Fruit fly (Drosophila melanogaster): Measurements from ENCODE around the gene CG31459.

dm6 chr3R:19796835-19797234 lies 43.8 kb upstream of the CG31459 start:
- TF ChIP-seq CG8478 (optimal IDR thresholded peaks at IDR 0.05) (no peak), pan (optimal IDR thresholded peaks at IDR 0.05) (no peak), usp (GFP tag; optimal IDR thresholded peaks at IDR 0.05) (no peak), Dll (optimal IDR thresholded peaks at IDR 0.05) (no peak), EcR (GFP tag; optimal IDR thresholded peaks at IDR 0.05) (no peak), psq (optimal IDR thresholded peaks at IDR 0.05) (no peak)

Data from whole organism.